Worm (Caenorhabditis elegans) whole organism, mixed stage, embryonic: ENCODE data around the gene srd-39.

ENCODE experiments used
- M03D4.4 ChIP-seq: sonication (generic microtip); optimal IDR thresholded peaks from 2 replicates; lab custom pipeline; 2017; ENCODE audit warnings: mild to moderate bottlenecking, missing genetic modification characterization, missing compliant biosample characterization
- bed-3 ChIP-seq: fragments of 200-800 bp; sonication (Bioruptor generic); optimal IDR thresholded peaks from 3 replicates; lab custom pipeline; 2018; ENCODE audit warnings: mild to moderate bottlenecking, missing genetic modification characterization, moderate library complexity, missing compliant biosample characterization
- blmp-1 ChIP-seq: fragments of 150-350 bp; optimal IDR thresholded peaks from 2 replicates; lab custom pipeline; 2014; ENCODE audit warnings: missing biosample characterization, missing genetic modification characterization
- ceh-39 ChIP-seq: fragments of 150-350 bp; optimal IDR thresholded peaks from 2 replicates; lab custom pipeline; 2014; ENCODE audit warnings: missing biosample characterization, missing genetic modification characterization
- ceh-43 ChIP-seq: fragments of 200-800 bp; sonication (Bioruptor generic); optimal IDR thresholded peaks from 2 replicates; lab custom pipeline; 2018; ENCODE audit warnings: mild to moderate bottlenecking, missing genetic modification characterization, moderate library complexity, missing compliant biosample characterization
- ceh-83 ChIP-seq: fragments of 200-800 bp; sonication (Bioruptor generic); optimal IDR thresholded peaks from 2 replicates; lab custom pipeline; 2018; ENCODE audit warnings: mild to moderate bottlenecking, missing genetic modification characterization, missing compliant biosample characterization
- ces-1 ChIP-seq: fragments of 150-350 bp; optimal IDR thresholded peaks from 2 replicates; lab custom pipeline; 2014; ENCODE audit warnings: missing biosample characterization, missing genetic modification reagents, missing genetic modification characterization
- cnd-1 ChIP-seq: fragments of 200-800 bp; sonication (Bioruptor generic); optimal IDR thresholded peaks from 2 replicates; lab custom pipeline; 2018; ENCODE audit warnings: mild to moderate bottlenecking, missing genetic modification characterization, missing compliant biosample characterization
- drap-1 ChIP-seq: fragments of 200-800 bp; sonication (Bioruptor generic); optimal IDR thresholded peaks from 3 replicates; lab custom pipeline; 2018; ENCODE audit warnings: mild to moderate bottlenecking, missing genetic modification characterization, missing compliant biosample characterization
- elt-1 ChIP-seq: sonication (generic microtip); optimal IDR thresholded peaks from 2 replicates; lab custom pipeline; 2017; ENCODE audit warnings: missing genetic modification characterization, mild to moderate bottlenecking, missing compliant biosample characterization, antibody characterized with exemption, moderate library complexity, borderline replicate concordance; ENCODE audit not compliant: insufficient read depth
- elt-3 ChIP-seq: fragments of 150-350 bp; optimal IDR thresholded peaks from 2 replicates; lab custom pipeline; 2014; ENCODE audit warnings: missing biosample characterization, missing genetic modification characterization
- flh-1 ChIP-seq: fragments of 200-800 bp; sonication (Bioruptor generic); optimal IDR thresholded peaks from 2 replicates; lab custom pipeline; 2018; ENCODE audit warnings: mild to moderate bottlenecking, missing genetic modification characterization, moderate library complexity, missing compliant biosample characterization
- ham-2 ChIP-seq: fragments of 200-800 bp; sonication (Bioruptor generic); optimal IDR thresholded peaks from 2 replicates; lab custom pipeline; 2018; ENCODE audit warnings: mild to moderate bottlenecking, missing genetic modification characterization, missing compliant biosample characterization
- hlh-1 ChIP-seq: fragments of 150-350 bp; optimal IDR thresholded peaks from 2 replicates; lab custom pipeline; 2014; ENCODE audit warnings: missing biosample characterization, missing genetic modification reagents, missing genetic modification characterization
- lin-13 ChIP-seq: fragments of 150-350 bp; optimal IDR thresholded peaks from 2 replicates; lab custom pipeline; 2014; ENCODE audit warnings: missing biosample characterization, missing genetic modification characterization
- lin-32 ChIP-seq: fragments of 200-800 bp; sonication (Bioruptor generic); optimal IDR thresholded peaks from 2 replicates; lab custom pipeline; 2018; ENCODE audit warnings: mild to moderate bottlenecking, missing genetic modification characterization, missing compliant biosample characterization
- lsy-2 ChIP-seq: fragments of 150-350 bp; optimal IDR thresholded peaks from 2 replicates; lab custom pipeline; 2014; ENCODE audit warnings: missing biosample characterization, missing genetic modification characterization
- mab-5 ChIP-seq: fragments of 150-350 bp; optimal IDR thresholded peaks from 2 replicates; lab custom pipeline; 2014; ENCODE audit warnings: missing biosample characterization, missing genetic modification characterization
- mep-1 ChIP-seq: fragments of 150-350 bp; optimal IDR thresholded peaks from 2 replicates; lab custom pipeline; 2017; ENCODE audit warnings: missing biosample characterization, missing genetic modification reagents, missing genetic modification characterization, inconsistent platforms
- mls-2 ChIP-seq: sonication (generic microtip); optimal IDR thresholded peaks from 2 replicates; lab custom pipeline; 2016; ENCODE audit warnings: mild to moderate bottlenecking, missing genetic modification characterization, moderate library complexity, missing compliant biosample characterization
- nhr-12 ChIP-seq: fragments of 150-350 bp; optimal IDR thresholded peaks from 2 replicates; lab custom pipeline; 2014; ENCODE audit warnings: missing biosample characterization, missing genetic modification characterization
- nhr-2 ChIP-seq: fragments of 150-350 bp; optimal IDR thresholded peaks from 2 replicates; lab custom pipeline; 2014; ENCODE audit warnings: missing biosample characterization, missing genetic modification characterization
- nhr-237 ChIP-seq: fragments of 150-350 bp; optimal IDR thresholded peaks from 2 replicates; lab custom pipeline; 2014; ENCODE audit warnings: missing biosample characterization, missing genetic modification characterization
- nhr-28 ChIP-seq: fragments of 150-350 bp; optimal IDR thresholded peaks from 2 replicates; lab custom pipeline; 2014; ENCODE audit warnings: missing biosample characterization, missing genetic modification characterization
- nhr-76 ChIP-seq: sonication (generic microtip); optimal IDR thresholded peaks from 2 replicates; lab custom pipeline; 2017; ENCODE audit warnings: missing biosample characterization, missing genetic modification characterization
- pha-4 ChIP-seq: fragments of 150-350 bp; optimal IDR thresholded peaks from 2 replicates; lab custom pipeline; 2018; ENCODE audit warnings: missing biosample characterization, missing genetic modification reagents, missing genetic modification characterization
- sem-2 ChIP-seq: fragments of 200-800 bp; sonication (Bioruptor generic); optimal IDR thresholded peaks from 2 replicates; lab custom pipeline; 2018; ENCODE audit warnings: mild to moderate bottlenecking, missing genetic modification characterization, missing compliant biosample characterization
- snpc-4 ChIP-seq: fragments of 150-350 bp; optimal IDR thresholded peaks from 2 replicates; lab custom pipeline; 2014; ENCODE audit warnings: missing biosample characterization, missing genetic modification characterization
- sptf-1 ChIP-seq: sonication (generic microtip); optimal IDR thresholded peaks from 2 replicates; lab custom pipeline; 2017; ENCODE audit warnings: mild to moderate bottlenecking, missing genetic modification characterization, moderate library complexity, missing compliant biosample characterization
- tbx-8 ChIP-seq: fragments of 200-800 bp; sonication (Bioruptor generic); optimal IDR thresholded peaks from 2 replicates; lab custom pipeline; 2018; ENCODE audit warnings: mild to moderate bottlenecking, missing genetic modification characterization, moderate library complexity, missing compliant biosample characterization
- unc-120 ChIP-seq: sonication (generic microtip); optimal IDR thresholded peaks from 2 replicates; lab custom pipeline; 2017; ENCODE audit warnings: missing genetic modification characterization, missing compliant biosample characterization; ENCODE audit not compliant: poor library complexity, severe bottlenecking
- unc-39 ChIP-seq: fragments of 150-350 bp; optimal IDR thresholded peaks from 2 replicates; lab custom pipeline; 2014; ENCODE audit warnings: missing biosample characterization, missing genetic modification characterization
- unc-62 ChIP-seq: fragments of 150-350 bp; optimal IDR thresholded peaks from 2 replicates; lab custom pipeline; 2014; ENCODE audit warnings: missing biosample characterization, missing genetic modification reagents, missing genetic modification characterization
- zip-8 ChIP-seq: fragments of 150-350 bp; optimal IDR thresholded peaks from 2 replicates; lab custom pipeline; 2014; ENCODE audit warnings: missing biosample characterization, missing genetic modification characterization
- ztf-11 ChIP-seq: fragments of 150-350 bp; optimal IDR thresholded peaks from 2 replicates; lab custom pipeline; 2014; ENCODE audit warnings: missing biosample characterization, missing genetic modification characterization

srd-39 gene

ce11 chrX:13308745-13309144, 8.3 kb upstream of the srd-39 start, which contains the start of gene srxa-8:
Gene srxa-8 (minus strand): TSS chrX:13308845.
- TF ChIP-seq unc-120 (tag; lab: Kevin White, UChicago) (no peak), nhr-2 (tag; lab: Kevin White, UChicago) (no peak), mab-5 (tag; lab: Kevin White, UChicago) (no peak), nhr-237 (tag; lab: Kevin White, UChicago) (no peak), lin-13 (tag; lab: Kevin White, UChicago) (no peak), hlh-1 (no peak), nhr-76 (tag; lab: Kevin White, UChicago) (no peak), snpc-4 (tag; lab: Kevin White, UChicago) (no peak), unc-62 (GFP tag; lab: Kevin White, UChicago) (no peak), ceh-43 (GFP tag; lab: Kevin White, UChicago) (no peak), drap-1 (GFP tag; lab: Kevin White, UChicago) (no peak), ceh-83 (GFP tag; lab: Kevin White, UChicago) (no peak), sem-2 (GFP tag; lab: Kevin White, UChicago) (no peak), elt-3 (tag; lab: Kevin White, UChicago) (no peak), elt-1 (tag; lab: Kevin White, UChicago) (no peak), mep-1 (tag; lab: Kevin White, UChicago) (no peak)
- TF ChIP-seq, all 35 proteins: peak for 0

ce11 chrX:13307852-13308251, 7.4 kb upstream of the srd-39 start:
- TF ChIP-seq nhr-28 (tag; lab: Kevin White, UChicago) (no peak), ceh-43 (GFP tag; lab: Kevin White, UChicago) (no peak), mls-2 (tag; lab: Kevin White, UChicago) (no peak), mab-5 (tag; lab: Kevin White, UChicago) (no peak), unc-62 (GFP tag; lab: Kevin White, UChicago) (no peak), ceh-83 (GFP tag; lab: Kevin White, UChicago) (no peak), unc-120 (tag; lab: Kevin White, UChicago) (no peak), nhr-76 (tag; lab: Kevin White, UChicago) (no peak), ces-1 (GFP tag; lab: Kevin White, UChicago) (no peak), ztf-11 (no peak), nhr-12 (tag; lab: Kevin White, UChicago) (no peak), sem-2 (GFP tag; lab: Kevin White, UChicago) (no peak), cnd-1 (tag; lab: Kevin White, UChicago) (no peak), snpc-4 (tag; lab: Kevin White, UChicago) (no peak), nhr-237 (tag; lab: Kevin White, UChicago) (no peak), hlh-1 (no peak), unc-39 (tag; lab: Kevin White, UChicago) (no peak), lin-32 (GFP tag; lab: Kevin White, UChicago) (no peak), elt-1 (tag; lab: Kevin White, UChicago) (no peak), ham-2 (GFP tag; lab: Kevin White, UChicago) (no peak)

- TF ChIP-seq nhr-237 (tag; lab: Kevin White, UChicago) (peak; percentile 79), flh-1 (GFP tag; lab: Kevin White, UChicago) (peak; percentile 83), pha-4 (tag; lab: Kevin White, UChicago) (peak; percentile 88), tbx-8 (GFP tag; lab: Kevin White, UChicago) (peak; percentile 89), hlh-1 (peak; percentile 78), mab-5 (tag; lab: Kevin White, UChicago) (peak; percentile 56), elt-3 (tag; lab: Kevin White, UChicago) (peak; percentile 59), blmp-1 (no peak), mep-1 (tag; lab: Kevin White, UChicago) (peak; percentile 90), zip-8 (tag; lab: Kevin White, UChicago) (no peak), lin-13 (tag; lab: Kevin White, UChicago) (peak; percentile 78), ceh-39 (tag; lab: Kevin White, UChicago) (peak; percentile 37), elt-1 (tag; lab: Kevin White, UChicago) (no peak), cnd-1 (tag; lab: Kevin White, UChicago) (peak; percentile 96), lsy-2 (peak; percentile 47), sem-2 (GFP tag; lab: Kevin White, UChicago) (peak; percentile 91), mls-2 (tag; lab: Kevin White, UChicago) (peak; percentile 96), ceh-83 (GFP tag; lab: Kevin White, UChicago) (peak; percentile 99), unc-120 (tag; lab: Kevin White, UChicago) (peak; percentile 93), unc-39 (tag; lab: Kevin White, UChicago) (peak; percentile 25), nhr-12 (tag; lab: Kevin White, UChicago) (no peak), sptf-1 (peak; percentile 97), nhr-28 (tag; lab: Kevin White, UChicago) (peak; percentile 20), ztf-11 (peak; percentile 55), nhr-76 (tag; lab: Kevin White, UChicago) (no peak), snpc-4 (tag; lab: Kevin White, UChicago) (no peak), lin-32 (GFP tag; lab: Kevin White, UChicago) (peak; percentile 90), bed-3 (peak; percentile 90), unc-62 (GFP tag; lab: Kevin White, UChicago) (peak; percentile 86), ham-2 (GFP tag; lab: Kevin White, UChicago) (peak; percentile 94), M03D4.4 (tag; lab: Kevin White, UChicago) (peak; percentile 96), nhr-2 (tag; lab: Kevin White, UChicago) (no peak), ces-1 (GFP tag; lab: Kevin White, UChicago) (peak; percentile 62), ceh-43 (GFP tag; lab: Kevin White, UChicago) (peak; percentile 93), drap-1 (GFP tag; lab: Kevin White, UChicago) (peak; percentile 96)
Observed at ce11 chrX:13306869-13307446, 6.6 kb upstream of the srd-39 start.
